Fruit fly (Drosophila melanogaster) S2 (cell line): ENCODE measurements around the gene Hira.

Source experiments
- CG8478 ChIP-seq: fragments of >200 bp; optimal IDR thresholded peaks from 2 replicates; lab custom pipeline; 2018
- CTCF ChIP-seq, 2 experiments: fragments of >200 bp; optimal IDR thresholded peaks; 2 replicates each; lab custom pipeline; 2018

DNA sequence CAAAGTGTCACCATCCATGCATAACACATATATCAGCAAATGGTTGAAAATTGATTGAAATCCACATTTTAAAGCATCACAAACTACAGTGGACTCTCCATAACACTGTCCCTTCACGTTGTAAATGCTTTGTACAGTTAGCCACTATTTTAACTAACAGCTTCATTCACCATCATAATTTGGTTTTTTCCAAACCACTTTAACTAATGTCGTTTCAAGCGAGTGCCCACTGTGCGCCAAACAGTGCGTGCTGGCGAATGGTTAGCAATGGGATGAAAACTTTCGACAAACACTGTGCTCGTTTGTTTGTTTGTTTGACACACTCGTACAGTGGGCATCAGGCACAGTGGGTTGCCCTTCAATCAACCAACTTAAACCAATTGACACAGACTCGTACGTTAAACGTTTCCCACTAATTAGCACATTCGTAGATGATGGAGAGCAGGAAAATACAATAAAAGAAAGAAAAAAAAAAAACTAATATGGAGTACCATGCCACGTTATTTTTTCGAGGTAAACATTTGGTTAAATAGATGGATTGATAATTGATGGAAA is 21.6 kb upstream of the Hira start:
- TF ChIP-seq CTCF (optimal IDR thresholded peaks at IDR 0.05; lab: Kevin White, UChicago) (no peak), CG8478 (lab: Kevin White, UChicago) (no peak)
